Worm (Caenorhabditis elegans): Measurements from ENCODE around the gene R10H10.4.
A peak's percentile ranks its signal among the peaks of the same experiment; 100 is the strongest.

R10H10.4 gene

DNA sequence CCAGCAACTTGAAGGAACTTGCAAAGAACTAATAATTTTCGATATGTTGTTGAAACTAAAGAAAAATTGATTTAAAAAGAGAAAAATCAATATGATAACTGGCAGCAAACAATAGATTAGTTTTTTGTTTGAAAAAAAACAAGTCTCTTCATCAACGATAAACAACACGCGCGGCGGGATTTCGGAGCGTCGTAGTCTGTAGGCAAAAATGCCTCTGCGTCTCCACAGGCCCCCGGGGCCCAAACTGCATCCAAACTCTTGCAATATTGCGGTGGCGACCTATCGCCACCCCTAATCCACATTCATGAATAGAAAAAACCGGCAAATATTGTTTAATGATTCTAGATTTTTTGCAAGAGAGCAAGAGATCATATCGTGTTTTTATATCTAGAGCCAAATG, 30.4 kb upstream of the R10H10.4 start:
- TF ChIP-seq ceh-31 (tag; optimal IDR thresholded peaks at IDR 0.05) = no peak
- TF ChIP-seq nfya-1 (tag; optimal IDR thresholded peaks at IDR 0.05) = peak; percentile 51
- TF ChIP-seq ttx-3 (tag; optimal IDR thresholded peaks at IDR 0.05) = no peak
- no peak for TF ChIP-seq ama-1 (optimal IDR thresholded peaks at IDR 0.05)
- no peak for TF ChIP-seq rnt-1 (tag; optimal IDR thresholded peaks at IDR 0.05)
- peak; percentile 55 for TF ChIP-seq elt-2 (tag; optimal IDR thresholded peaks at IDR 0.05)
- no peak for TF ChIP-seq sox-2 (GFP tag; IDR thresholded peaks at IDR 0.05)
- no peak for TF ChIP-seq K09A11.1 (tag; optimal IDR thresholded peaks at IDR 0.05; ENCODE audit: insufficient read depth)
- no peak for TF ChIP-seq hlh-15 (tag; optimal IDR thresholded peaks at IDR 0.05)
- no peak for TF ChIP-seq nhr-11 (tag; optimal IDR thresholded peaks at IDR 0.05)

ce11 chrIV:10424535-10424934, 29.8 kb upstream of the R10H10.4 start, which contains the start of gene F13B12.1:
TSS of gene F13B12.1 (minus strand) at chrIV:10424635.
- TF ChIP-seq T23F11.4 (GFP tag; optimal IDR thresholded peaks at IDR 0.05) = no peak
- TF ChIP-seq lim-6 (tag; optimal IDR thresholded peaks at IDR 0.05) = no peak
- TF ChIP-seq tbx-7 (tag; optimal IDR thresholded peaks at IDR 0.05) = no peak
- no peak for TF ChIP-seq ceh-9 (tag; optimal IDR thresholded peaks at IDR 0.05)
- no peak for TF ChIP-seq pros-1 (tag; optimal IDR thresholded peaks at IDR 0.05)
- TF ChIP-seq gmeb-2 (tag; optimal IDR thresholded peaks at IDR 0.05) = no peak
- no peak for TF ChIP-seq K02D7.2 (tag; optimal IDR thresholded peaks at IDR 0.05)
- TF ChIP-seq sox-2 (GFP tag; IDR thresholded peaks at IDR 0.05) = no peak
- no peak for TF ChIP-seq odd-2 (tag; optimal IDR thresholded peaks at IDR 0.05)
- no peak for TF ChIP-seq pax-1 (tag; optimal IDR thresholded peaks at IDR 0.05)
- TF ChIP-seq Y22D7AL.16 (tag; optimal IDR thresholded peaks at IDR 0.05) = no peak
- no peak for TF ChIP-seq ceh-14 (tag; optimal IDR thresholded peaks at IDR 0.05)
- TF ChIP-seq C38D4.7 (GFP tag; optimal IDR thresholded peaks at IDR 0.05) = no peak
- TF ChIP-seq ceh-45 (GFP tag; IDR thresholded peaks at IDR 0.05) = no peak
- TF ChIP-seq syd-9 (tag; optimal IDR thresholded peaks at IDR 0.05) = no peak
- TF ChIP-seq eyg-1 (tag; optimal IDR thresholded peaks at IDR 0.05) = no peak

ce11 chrIV:10422230-10422629, 27.5 kb upstream of the R10H10.4 start:
- TF ChIP-seq rnt-1 (tag; optimal IDR thresholded peaks at IDR 0.05) = peak; percentile 12
- TF ChIP-seq ceh-48 (tag; optimal IDR thresholded peaks at IDR 0.05) = no peak
- no peak for TF ChIP-seq hlh-15 (tag; optimal IDR thresholded peaks at IDR 0.05)
- no peak for TF ChIP-seq pha-4 (tag; optimal IDR thresholded peaks at IDR 0.05)
- no peak for TF ChIP-seq lim-6 (tag; optimal IDR thresholded peaks at IDR 0.05)
- no peak for TF ChIP-seq ceh-6 (GFP tag; optimal IDR thresholded peaks at IDR 0.05)
- TF ChIP-seq unc-55 (GFP tag; optimal IDR thresholded peaks at IDR 0.05) = no peak
- TF ChIP-seq elt-2 (tag; optimal IDR thresholded peaks at IDR 0.05) = no peak
- no peak for TF ChIP-seq tbx-7 (tag; optimal IDR thresholded peaks at IDR 0.05)
- no peak for TF ChIP-seq syd-9 (tag; optimal IDR thresholded peaks at IDR 0.05)
- no peak for TF ChIP-seq zip-5 (tag; optimal IDR thresholded peaks at IDR 0.05)
- no peak for TF ChIP-seq tbx-2 (tag; optimal IDR thresholded peaks at IDR 0.05)
- no peak for TF ChIP-seq elt-4 (tag; optimal IDR thresholded peaks at IDR 0.05)
- no peak for TF ChIP-seq sdc-2 (tag; optimal IDR thresholded peaks at IDR 0.05)
- peak; percentile 9 for TF ChIP-seq nfya-1 (tag; optimal IDR thresholded peaks at IDR 0.05)

- TF ChIP-seq Y22D7AL.16 (tag; optimal IDR thresholded peaks at IDR 0.05) = no peak
- no peak for TF ChIP-seq ceh-45 (GFP tag; IDR thresholded peaks at IDR 0.05)
- TF ChIP-seq K02D7.2 (tag; optimal IDR thresholded peaks at IDR 0.05) = no peak
- TF ChIP-seq C08G9.2 (tag; optimal IDR thresholded peaks at IDR 0.05) = no peak
- TF ChIP-seq syd-9 (tag; optimal IDR thresholded peaks at IDR 0.05) = no peak
- TF ChIP-seq pat-9 (tag; optimal IDR thresholded peaks at IDR 0.05) = no peak
- no peak for TF ChIP-seq ref-2 (tag; optimal IDR thresholded peaks at IDR 0.05)
- no peak for TF ChIP-seq T23F11.4 (GFP tag; optimal IDR thresholded peaks at IDR 0.05)
- no peak for TF ChIP-seq lin-11 (tag; optimal IDR thresholded peaks at IDR 0.05)
- TF ChIP-seq dve-1 (tag; optimal IDR thresholded peaks at IDR 0.05) = no peak
- no peak for TF ChIP-seq ceh-22 (tag; optimal IDR thresholded peaks at IDR 0.05)
- no peak for TF ChIP-seq pag-3 (tag; optimal IDR thresholded peaks at IDR 0.05; ENCODE audit: borderline replicate concordance)
- no peak for TF ChIP-seq sox-4 (tag; optimal IDR thresholded peaks at IDR 0.05)
- TF ChIP-seq ceh-19 (GFP tag; optimal IDR thresholded peaks at IDR 0.05) = no peak
- no peak for TF ChIP-seq tbx-2 (tag; optimal IDR thresholded peaks at IDR 0.05)
- no peak for TF ChIP-seq tbx-7 (tag; optimal IDR thresholded peaks at IDR 0.05)
These were observed 26.5 kb upstream of the R10H10.4 start for ce11 chrIV:10421256-10421655.
